Fruit fly (Drosophila melanogaster) whole organism, embryonic: ENCODE data around the gene CG44362.
A peak's percentile ranks its signal among the peaks of the same experiment; 100 is the strongest.

Source experiments
- Adf1 ChIP-seq: fragments of 200-800 bp; sonication (Bioruptor generic); IDR thresholded peaks from 2 replicates; pipeline ENCODE4 v1.3.6; 2022; ENCODE audit warnings: missing biosample characterization, missing genetic modification characterization
- BEAF-32 ChIP-seq: fragments of 200-800 bp; sonication (Bioruptor generic); optimal IDR thresholded peaks from 3 replicates; lab custom pipeline; 2017; ENCODE audit warnings: missing biosample characterization, missing genetic modification characterization, mild to moderate bottlenecking, moderate library complexity, missing genetic modification reagents
- Bgb ChIP-seq: fragments of 200-800 bp; sonication (Bioruptor generic); IDR thresholded peaks from 2 replicates; pipeline ENCODE4 v1.3.6; 2022; ENCODE audit warnings: missing biosample characterization, missing genetic modification characterization; ENCODE audit not compliant: partially characterized antibody
- CG10321 ChIP-seq: fragments of 200-800 bp; sonication (Bioruptor generic); IDR thresholded peaks from 2 replicates; pipeline ENCODE4 v1.3.6; 2022; ENCODE audit warnings: missing biosample characterization, missing genetic modification characterization
- CG10565 ChIP-seq: fragments of 200-800 bp; sonication (Bioruptor generic); optimal IDR thresholded peaks from 3 replicates; lab custom pipeline; 2016; ENCODE audit warnings: missing biosample characterization, mild to moderate bottlenecking, missing genetic modification characterization
- CG10959 ChIP-seq: fragments of 200-800 bp; sonication (Bioruptor generic); IDR thresholded peaks from 2 replicates; pipeline ENCODE4 v1.3.6; 2022; ENCODE audit warnings: missing biosample characterization, missing genetic modification characterization
- CG12071 ChIP-seq: fragments of 200-800 bp; sonication (Bioruptor generic); optimal IDR thresholded peaks from 3 replicates; lab custom pipeline; 2018; ENCODE audit warnings: missing biosample characterization, mild to moderate bottlenecking, missing genetic modification characterization
- CG14050 ChIP-seq: fragments of 200-800 bp; sonication (Bioruptor generic); IDR thresholded peaks from 3 replicates; pipeline ENCODE4 v1.3.6; 2022; ENCODE audit warnings: missing biosample characterization, missing genetic modification characterization
- CG17328 ChIP-seq: fragments of 200-800 bp; sonication (Bioruptor generic); IDR thresholded peaks from 2 replicates; pipeline ENCODE4 v1.3.6; 2022; ENCODE audit warnings: missing biosample characterization, missing genetic modification characterization
- CG17385 ChIP-seq: fragments of 200-800 bp; sonication (Bioruptor generic); optimal IDR thresholded peaks from 3 replicates; lab custom pipeline; 2018; ENCODE audit warnings: missing biosample characterization, mild to moderate bottlenecking, missing genetic modification characterization
- CG1792 ChIP-seq: fragments of 200-800 bp; sonication (Bioruptor generic); optimal IDR thresholded peaks from 2 replicates; lab custom pipeline; 2016; ENCODE audit warnings: missing biosample characterization, missing genetic modification characterization
- CG2712 ChIP-seq: fragments of 200-800 bp; optimal IDR thresholded peaks from 3 replicates; lab custom pipeline; 2019; ENCODE audit warnings: missing biosample characterization, mild to moderate bottlenecking, missing genetic modification characterization, moderate library complexity
- CG30020 ChIP-seq: fragments of 200-800 bp; optimal IDR thresholded peaks from 2 replicates; lab custom pipeline; 2019; ENCODE audit warnings: missing biosample characterization, mild to moderate bottlenecking, missing genetic modification characterization, moderate library complexity
- CG34224 ChIP-seq: fragments of 200-800 bp; sonication (Bioruptor generic); IDR thresholded peaks from 3 replicates; pipeline ENCODE4 v1.3.6; 2022; ENCODE audit warnings: missing biosample characterization, missing genetic modification characterization; ENCODE audit not compliant: partially characterized antibody
- CG6683 ChIP-seq: fragments of 200-800 bp; sonication (Bioruptor generic); optimal IDR thresholded peaks from 2 replicates; lab custom pipeline; 2017; ENCODE audit warnings: missing biosample characterization, mild to moderate bottlenecking, missing genetic modification characterization, missing genetic modification reagents
- CG7963 ChIP-seq: fragments of 200-800 bp; sonication (Bioruptor generic); IDR thresholded peaks from 3 replicates; pipeline ENCODE4 v1.3.6; 2022; ENCODE audit warnings: missing biosample characterization, missing genetic modification characterization; ENCODE audit not compliant: partially characterized antibody
- CG7987 ChIP-seq: fragments of 200-800 bp; sonication (Bioruptor generic); optimal IDR thresholded peaks from 2 replicates; lab custom pipeline; 2018; ENCODE audit warnings: missing biosample characterization, mild to moderate bottlenecking, missing genetic modification characterization, moderate library complexity
- Doc2 ChIP-seq: fragments of 200-800 bp; sonication (Bioruptor generic); IDR thresholded peaks from 2 replicates; pipeline ENCODE4 v1.3.6; 2022; ENCODE audit warnings: missing biosample characterization, missing genetic modification characterization
- E2f2 ChIP-seq: fragments of 200-800 bp; sonication (Bioruptor generic); IDR thresholded peaks from 2 replicates; pipeline ENCODE4 v1.3.6; 2022; ENCODE audit warnings: missing biosample characterization, missing genetic modification characterization
- Eip74EF ChIP-seq, 2 experiments: fragments of 200-800 bp in 1 of 2; fragments of >200 bp in 1 of 2; sonication (Bioruptor generic) in 1 of 2; optimal IDR thresholded peaks; 2 replicates each; lab custom pipeline; 2017 to 2019; ENCODE audit warnings: missing biosample characterization in 2 of 2, missing genetic modification characterization in 2 of 2, mild to moderate bottlenecking in 1 of 2, moderate library complexity in 1 of 2
- Fer1 ChIP-seq: fragments of 200-800 bp; sonication (Bioruptor generic); optimal IDR thresholded peaks from 2 replicates; lab custom pipeline; 2017; ENCODE audit warnings: missing biosample characterization, mild to moderate bottlenecking, missing genetic modification characterization
- GATAe ChIP-seq: fragments of 200-800 bp; sonication (Bioruptor generic); conservative IDR thresholded peaks from 2 replicates; pipeline ENCODE4 v1.3.6; 2022; ENCODE audit warnings: missing biosample characterization, missing genetic modification characterization
- HmgD ChIP-seq: fragments of 200-800 bp; sonication (Bioruptor generic); optimal IDR thresholded peaks from 3 replicates; lab custom pipeline; 2016; ENCODE audit warnings: missing biosample characterization, missing genetic modification characterization
- Hr39 ChIP-seq: fragments of >200 bp; optimal IDR thresholded peaks from 2 replicates; lab custom pipeline; 2017
- Lpt ChIP-seq: fragments of >200 bp; optimal IDR thresholded peaks from 2 replicates; lab custom pipeline; 2018; ENCODE audit warnings: missing biosample characterization, missing genetic modification characterization
- Nf-YC ChIP-seq: fragments of 200-800 bp; optimal IDR thresholded peaks from 3 replicates; lab custom pipeline; 2019; ENCODE audit warnings: missing biosample characterization, mild to moderate bottlenecking, missing genetic modification characterization, moderate library complexity
- Pdp1 ChIP-seq, 2 experiments: fragments of 200-800 bp; sonication (Bioruptor generic); optimal IDR thresholded peaks; 3 replicates each; lab custom pipeline; 2016; ENCODE audit warnings: missing biosample characterization in 2 of 2, missing genetic modification characterization in 2 of 2, mild to moderate bottlenecking in 1 of 2, moderate library complexity in 1 of 2
- Scr ChIP-seq: fragments of 200-800 bp; sonication (Bioruptor generic); IDR thresholded peaks from 2 replicates; pipeline ENCODE4 v1.3.6; 2022; ENCODE audit warnings: missing biosample characterization, missing genetic modification characterization; ENCODE audit not compliant: partially characterized antibody
- Ssrp ChIP-seq: fragments of 200-800 bp; sonication (Bioruptor generic); optimal IDR thresholded peaks from 2 replicates; lab custom pipeline; 2018; ENCODE audit warnings: missing biosample characterization, mild to moderate bottlenecking, missing genetic modification characterization, moderate library complexity
- abd-A ChIP-seq: fragments of 200-800 bp; sonication (Bioruptor generic); optimal IDR thresholded peaks from 3 replicates; lab custom pipeline; 2019; ENCODE audit warnings: missing biosample characterization, mild to moderate bottlenecking, missing genetic modification characterization, moderate library complexity
- ac ChIP-seq: fragments of 200-800 bp; sonication (Bioruptor generic); optimal IDR thresholded peaks from 3 replicates; lab custom pipeline; 2017; ENCODE audit warnings: missing biosample characterization, mild to moderate bottlenecking, missing genetic modification characterization
- ci ChIP-seq: fragments of 200-800 bp; sonication (Bioruptor generic); IDR thresholded peaks from 3 replicates; pipeline ENCODE4 v1.3.6; 2022; ENCODE audit warnings: missing biosample characterization, missing genetic modification characterization
- cwo ChIP-seq: fragments of 200-800 bp; sonication (Bioruptor generic); optimal IDR thresholded peaks from 3 replicates; lab custom pipeline; 2017; ENCODE audit warnings: missing biosample characterization, missing genetic modification characterization, mild to moderate bottlenecking, moderate library complexity, missing genetic modification reagents
- dati ChIP-seq: fragments of 200-800 bp; sonication (Bioruptor generic); IDR thresholded peaks from 2 replicates; pipeline ENCODE4 v1.3.6; 2022; ENCODE audit warnings: missing biosample characterization, missing genetic modification characterization
- disco-r ChIP-seq: fragments of 200-800 bp; sonication (Bioruptor generic); optimal IDR thresholded peaks from 2 replicates; lab custom pipeline; 2016; ENCODE audit warnings: missing biosample characterization, missing genetic modification characterization
- eve ChIP-seq, 2 experiments: fragments of >200 bp; optimal IDR thresholded peaks; 2 replicates each; lab custom pipeline; 2017; ENCODE audit warnings: missing biosample characterization in 2 of 2, missing genetic modification characterization in 2 of 2
- gcm ChIP-seq: fragments of 200-800 bp; sonication (Bioruptor generic); optimal IDR thresholded peaks from 2 replicates; lab custom pipeline; 2019; ENCODE audit warnings: missing biosample characterization, mild to moderate bottlenecking, missing genetic modification characterization, moderate library complexity
- inv ChIP-seq: fragments of 200-800 bp; sonication (Bioruptor generic); IDR thresholded peaks from 2 replicates; pipeline ENCODE4 v1.3.6; 2022; ENCODE audit warnings: missing biosample characterization, missing genetic modification characterization; ENCODE audit not compliant: partially characterized antibody
- jumu ChIP-seq: fragments of 200-800 bp; sonication (Bioruptor generic); optimal IDR thresholded peaks from 3 replicates; lab custom pipeline; 2016; ENCODE audit warnings: missing biosample characterization, missing genetic modification characterization
- kay ChIP-seq: fragments of 200-800 bp; sonication (Bioruptor generic); optimal IDR thresholded peaks from 2 replicates; lab custom pipeline; 2016; ENCODE audit warnings: missing biosample characterization, missing genetic modification characterization
- knrl ChIP-seq: fragments of 200-800 bp; sonication (Bioruptor generic); IDR thresholded peaks from 3 replicates; pipeline ENCODE4 v1.3.6; 2022; ENCODE audit warnings: missing biosample characterization, missing genetic modification characterization; ENCODE audit not compliant: partially characterized antibody
- lbe ChIP-seq: fragments of 200-800 bp; sonication (Bioruptor generic); optimal IDR thresholded peaks from 2 replicates; lab custom pipeline; 2016; ENCODE audit warnings: missing biosample characterization, mild to moderate bottlenecking, missing genetic modification characterization
- lov ChIP-seq, 2 experiments: fragments of 200-800 bp in 1 of 2; fragments of >200 bp in 1 of 2; sonication (Bioruptor generic) in 1 of 2; IDR thresholded peaks in 1 of 2; optimal IDR thresholded peaks in 1 of 2; 2 replicates in 1 of 2; 3 replicates in 1 of 2; pipeline versions ENCODE4 v1.3.6 to Lab custom; 2017 to 2022; ENCODE audit warnings: missing biosample characterization in 1 of 2, missing genetic modification characterization in 1 of 2
- oc ChIP-seq: fragments of 200-800 bp; sonication (Bioruptor generic); optimal IDR thresholded peaks from 2 replicates; lab custom pipeline; 2018; ENCODE audit warnings: missing biosample characterization, mild to moderate bottlenecking, missing genetic modification characterization, moderate library complexity
- odd ChIP-seq: fragments of 200-800 bp; sonication (Bioruptor generic); optimal IDR thresholded peaks from 2 replicates; lab custom pipeline; 2017; ENCODE audit warnings: missing biosample characterization, mild to moderate bottlenecking, missing genetic modification characterization
- org-1 ChIP-seq: fragments of 200-800 bp; sonication (Bioruptor generic); optimal IDR thresholded peaks from 2 replicates; lab custom pipeline; 2017; ENCODE audit warnings: missing biosample characterization, missing genetic modification characterization
- prd ChIP-seq, 3 experiments: fragments of >200 bp in 2 of 3; fragments of 200-800 bp in 1 of 3; sonication (Bioruptor generic) in 1 of 3; optimal IDR thresholded peaks in 2 of 3; IDR thresholded peaks in 1 of 3; 2 replicates in 2 of 3; 3 replicates in 1 of 3; pipeline versions ENCODE4 v1.3.6 to Lab custom; 2017 to 2022; ENCODE audit warnings: missing biosample characterization in 1 of 3, missing genetic modification characterization in 1 of 3
- rib ChIP-seq: fragments of 200-800 bp; sonication (Bioruptor generic); IDR thresholded peaks from 2 replicates; pipeline ENCODE4 v1.3.6; 2022; ENCODE audit warnings: missing biosample characterization, missing genetic modification characterization
- wor ChIP-seq: fragments of 200-800 bp; sonication (Bioruptor generic); IDR thresholded peaks from 2 replicates; pipeline ENCODE4 v1.3.6; 2022; ENCODE audit warnings: missing biosample characterization, missing genetic modification characterization

The CG44362 gene

dm6 chr3L:11422338-11422802 is 25.0 kb downstream of the CG44362 start (continued):
- TF ChIP-seq Fer1 (GFP tag; lab: Kevin White, UChicago), result peak; percentile 81
- peak; percentile 64 for TF ChIP-seq cwo
- peak; percentile 88 for TF ChIP-seq CG10959 (GFP tag; lab: Robert Waterston, UW)
- no peak for TF ChIP-seq Doc2 (GFP tag; lab: Robert Waterston, UW)
- TF ChIP-seq CG17328 (GFP tag; lab: Robert Waterston, UW), result peak; percentile 87
- peak; percentile 37 for TF ChIP-seq kay (GFP tag; lab: Kevin White, UChicago)
- TF ChIP-seq disco-r (GFP tag; lab: Kevin White, UChicago), result peak; percentile 30
- TF ChIP-seq BEAF-32 (GFP tag; lab: Kevin White, UChicago), result no peak
- no peak for TF ChIP-seq CG34224
- no peak for TF ChIP-seq Lpt
- TF ChIP-seq Hr39 (lab: Kevin White, UChicago), result no peak
- peak; percentile 52 for TF ChIP-seq ac (GFP tag; lab: Kevin White, UChicago)
- no peak for TF ChIP-seq inv
- no peak for TF ChIP-seq CG7987
- peak; percentile 8 for TF ChIP-seq CG10565 (GFP tag; lab: Kevin White, UChicago)
- TF ChIP-seq GATAe (GFP tag; lab: Robert Waterston, UW), result no peak
- peak in 1 of 2 experiments; percentile 84 for TF ChIP-seq eve (GFP tag; optimal IDR thresholded peaks at IDR 0.05; lab: Kevin White, UChicago)
- peak; percentile 49; the same call in 1 of the 2 replicates for TF ChIP-seq wor (GFP tag; lab: Robert Waterston, UW)
- no peak for TF ChIP-seq HmgD (GFP tag; lab: Kevin White, UChicago)
- TF ChIP-seq CG12071 (GFP tag; lab: Kevin White, UChicago), result peak; percentile 24
- TF ChIP-seq Adf1 (GFP tag; lab: Robert Waterston, UW), result peak; percentile 30; the same call in 1 of the 2 replicates
- no peak for TF ChIP-seq rib (GFP tag; lab: Robert Waterston, UW)
- no peak for TF ChIP-seq oc (tag; lab: Kevin White, UChicago)
- TF ChIP-seq CG1792 (GFP tag; lab: Kevin White, UChicago), result peak; percentile 78
- TF ChIP-seq Pdp1 (GFP tag; optimal IDR thresholded peaks at IDR 0.05; lab: Kevin White, UChicago), result peak; percentile 65 to 66
- peak; percentile 13 for TF ChIP-seq abd-A (tag; lab: Kevin White, UChicago)
- peak; percentile 46 for TF ChIP-seq dati (GFP tag; lab: Robert Waterston, UW)
- TF ChIP-seq Eip74EF (GFP tag; optimal IDR thresholded peaks at IDR 0.05; lab: Kevin White, UChicago), result peak in 1 of 2 experiments; percentile 58
- TF ChIP-seq gcm (GFP tag; lab: Kevin White, UChicago), result peak; percentile 77
- TF ChIP-seq odd, result peak; percentile 42
- no peak for TF ChIP-seq knrl (GFP tag; lab: Robert Waterston, UW)
- TF ChIP-seq jumu (GFP tag; lab: Kevin White, UChicago), result peak; percentile 37
- TF ChIP-seq prd (optimal IDR thresholded peaks at IDR 0.05; lab: Kevin White, UChicago), result no peak
- peak; percentile 89 for TF ChIP-seq prd (GFP tag; IDR thresholded peaks at IDR 0.05; lab: Robert Waterston, UW)
- no peak for TF ChIP-seq CG7963 (GFP tag; lab: Robert Waterston, UW)
- TF ChIP-seq CG17385, result peak; percentile 54
- TF ChIP-seq lbe (GFP tag; lab: Kevin White, UChicago), result no peak
- peak; percentile 77 for TF ChIP-seq org-1 (GFP tag; lab: Kevin White, UChicago)
- no peak for TF ChIP-seq Nf-YC
- peak; percentile 91 for TF ChIP-seq CG2712
- TF ChIP-seq CG14050 (GFP tag; lab: Robert Waterston, UW), result peak; percentile 65; the same call in 2 of the 3 replicates
- no peak for TF ChIP-seq CG10321 (GFP tag; lab: Robert Waterston, UW)
- TF ChIP-seq ci (GFP tag; lab: Robert Waterston, UW), result peak; percentile 88
- TF ChIP-seq Bgb (GFP tag; lab: Robert Waterston, UW), result no peak
- peak; percentile 26 for TF ChIP-seq CG30020 (tag; lab: Kevin White, UChicago)
- peak; percentile 79 for TF ChIP-seq Ssrp (tag; lab: Kevin White, UChicago)
- TF ChIP-seq CG6683 (GFP tag; lab: Kevin White, UChicago), result peak; percentile 53
- no peak for TF ChIP-seq Scr (GFP tag; lab: Robert Waterston, UW)
- TF ChIP-seq lov (optimal IDR thresholded peaks at IDR 0.05; lab: Kevin White, UChicago), result no peak
- peak; percentile 66; the same call in 2 of the 3 replicates for TF ChIP-seq lov (GFP tag; IDR thresholded peaks at IDR 0.05; lab: Robert Waterston, UW)
- peak; percentile 36; the same call in 1 of the 2 replicates for TF ChIP-seq E2f2 (GFP tag; lab: Robert Waterston, UW)
